Worm (Caenorhabditis elegans): ENCODE measurements around the gene str-113.

Gene str-113

DNA sequence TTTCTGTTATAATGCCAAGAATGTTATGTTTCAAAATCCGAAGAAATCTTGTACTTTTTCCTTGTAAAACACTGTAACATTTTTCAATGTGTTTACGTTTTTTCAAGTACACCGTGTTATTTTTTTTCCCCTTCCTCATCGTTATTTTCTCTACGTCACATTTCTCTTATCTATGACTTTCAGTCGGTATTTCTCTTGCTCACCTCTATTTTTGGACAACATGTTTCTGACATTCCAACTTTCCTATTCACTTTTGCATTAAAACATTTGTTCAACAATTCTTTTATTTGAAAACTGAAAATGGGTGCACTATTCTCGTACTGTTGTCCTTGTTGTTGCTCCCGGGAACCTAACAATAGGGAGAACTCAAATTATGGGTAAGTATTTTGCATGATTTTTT, 6.3 kb upstream of the str-113 start, which contains the start of gene pals-33:
TSS of gene pals-33 (plus strand) at position 301 of the 400 bp plus-strand sequence.
- TF ChIP-seq nhr-12 (tag; optimal IDR thresholded peaks at IDR 0.05), result no peak
- no peak for TF ChIP-seq bed-3 (GFP tag; optimal IDR thresholded peaks at IDR 0.05)
- no peak for TF ChIP-seq nhr-28 (tag; optimal IDR thresholded peaks at IDR 0.05)
- no peak for TF ChIP-seq lin-13 (tag; optimal IDR thresholded peaks at IDR 0.05)
- TF ChIP-seq ztf-11 (tag; optimal IDR thresholded peaks at IDR 0.05), result no peak
- no peak for TF ChIP-seq mep-1 (tag; optimal IDR thresholded peaks at IDR 0.05)

DNA sequence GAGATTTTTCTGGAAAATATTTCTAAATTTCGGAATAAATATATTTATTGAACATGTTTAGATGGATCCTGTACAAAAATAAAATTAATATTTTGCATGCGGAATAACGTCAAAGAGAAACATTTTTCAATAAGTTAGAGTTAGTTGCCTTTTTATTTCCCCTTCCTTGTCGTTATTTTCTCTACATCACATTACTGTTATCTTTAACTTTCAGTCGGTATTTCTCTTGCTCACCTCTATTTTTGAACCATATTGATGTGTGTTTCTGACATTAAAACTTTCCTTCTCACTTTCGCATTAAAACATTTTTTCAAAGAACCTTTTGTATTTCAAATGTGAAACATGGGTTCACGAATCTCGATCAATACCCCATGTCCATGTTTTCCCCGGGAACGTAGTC, 3.7 kb upstream of the str-113 start, which contains the start of gene Y39H10B.3:
TSS of gene Y39H10B.3 (plus strand) at position 301 of the 400 bp plus-strand sequence.
- TF ChIP-seq bed-3 (GFP tag; optimal IDR thresholded peaks at IDR 0.05), result no peak

DNA sequence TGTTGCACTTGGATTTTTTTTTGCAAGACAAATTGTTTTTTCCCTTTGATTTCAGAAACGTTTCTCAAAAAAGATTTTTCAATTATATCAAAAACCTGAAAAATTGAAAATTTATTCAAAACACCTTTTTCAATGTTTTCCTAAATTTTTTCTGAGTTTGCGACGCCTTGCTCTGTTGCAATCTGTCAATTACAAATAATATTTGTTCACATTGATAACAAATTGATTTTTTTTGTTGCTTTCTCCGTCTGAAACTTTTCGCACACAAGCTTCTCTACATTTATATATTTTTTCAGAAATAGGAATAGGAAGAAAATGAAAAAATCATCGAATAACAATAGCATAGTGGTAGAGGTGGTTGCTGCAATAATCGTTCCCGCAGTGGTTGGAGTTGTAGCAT, 1.7 kb upstream of the str-113 start, which contains the start of gene Y39H10B.2:
TSS of gene Y39H10B.2 (plus strand) at position 301 of the 400 bp plus-strand sequence.
- TF ChIP-seq ceh-39 (tag; optimal IDR thresholded peaks at IDR 0.05) (no peak), drap-1 (GFP tag; optimal IDR thresholded peaks at IDR 0.05) (no peak)

DNA sequence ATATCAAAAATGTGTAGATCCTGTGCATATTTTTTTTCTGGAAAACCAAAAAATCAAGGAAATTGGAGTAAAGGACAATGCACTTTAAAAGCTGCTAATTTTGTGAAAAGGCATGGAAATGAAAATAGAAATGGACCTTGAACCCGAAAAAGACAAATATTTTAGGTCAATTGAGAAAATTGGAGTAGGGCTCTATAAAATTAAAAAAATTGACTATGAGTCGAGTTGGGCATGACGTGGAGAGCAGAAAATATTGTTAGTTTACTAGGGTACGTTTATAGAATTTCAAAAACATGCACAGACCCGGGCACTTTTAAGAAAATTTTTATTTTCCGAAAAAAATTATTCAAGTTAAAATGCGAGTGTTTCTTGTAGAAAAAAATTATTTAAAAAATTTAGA, 7.3 kb downstream of the str-113 start, which contains the start of gene acr-23:
TSS of gene acr-23 (minus strand) at position 101 of the 400 bp plus-strand sequence.
- TF ChIP-seq nhr-2 (tag; optimal IDR thresholded peaks at IDR 0.05) (no peak), ceh-83 (GFP tag; optimal IDR thresholded peaks at IDR 0.05) (no peak), ceh-43 (GFP tag; optimal IDR thresholded peaks at IDR 0.05) (no peak), ham-2 (GFP tag; optimal IDR thresholded peaks at IDR 0.05) (no peak), nhr-237 (tag; optimal IDR thresholded peaks at IDR 0.05) (no peak), bed-3 (GFP tag; optimal IDR thresholded peaks at IDR 0.05) (no peak), nhr-12 (tag; optimal IDR thresholded peaks at IDR 0.05) (no peak)

DNA sequence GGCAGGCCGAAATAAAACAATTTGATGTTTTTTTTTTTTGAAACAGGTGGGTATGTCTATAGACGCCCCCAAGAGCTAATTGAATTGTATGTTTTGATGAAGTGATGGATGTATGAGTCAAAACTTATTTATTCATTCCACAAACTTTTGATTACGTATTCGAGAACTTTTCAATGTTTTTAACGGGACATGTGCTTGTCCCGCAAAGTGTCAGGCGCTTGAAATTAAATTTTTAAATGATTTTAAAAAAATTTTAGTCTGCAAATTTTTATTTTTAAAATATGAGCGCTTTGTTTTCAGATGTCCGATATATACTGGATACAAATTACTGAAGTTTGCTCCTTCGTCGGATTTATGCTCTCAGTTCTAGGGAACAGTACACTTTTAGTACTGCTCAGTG, 17.3 kb downstream of the str-113 start, which contains the start of gene str-114:
TSS of gene str-114 (plus strand) at position 301 of the 400 bp plus-strand sequence.
- no peak for TF ChIP-seq sem-2 (GFP tag; optimal IDR thresholded peaks at IDR 0.05)

DNA sequence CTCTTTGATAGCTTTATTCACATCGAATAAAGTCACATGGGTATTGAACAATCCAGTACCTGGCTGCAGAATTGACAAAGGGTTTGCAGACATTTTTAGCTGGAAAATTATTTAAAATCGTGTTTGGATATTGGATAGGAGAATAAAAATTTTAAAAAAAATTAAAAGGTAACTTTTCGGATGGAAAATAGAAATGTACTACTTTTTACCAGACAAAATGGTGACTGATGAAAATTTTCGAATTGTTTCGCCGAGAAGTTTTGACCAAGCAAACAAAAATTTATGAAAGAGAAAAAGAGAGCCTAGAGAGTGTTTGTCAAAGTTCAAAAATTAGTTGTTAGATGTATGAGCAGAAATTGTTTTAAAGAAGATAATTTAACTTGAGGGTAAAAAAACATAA, 18.9 kb downstream of the str-113 start, which contains the start of gene F59B1.10:
TSS of gene F59B1.10 (minus strand) at position 101 of the 400 bp plus-strand sequence.
- TF ChIP-seq mls-2 (tag; optimal IDR thresholded peaks at IDR 0.05), result no peak
- no peak for TF ChIP-seq hlh-1 (tag; optimal IDR thresholded peaks at IDR 0.05)
- no peak for TF ChIP-seq mab-5 (tag; optimal IDR thresholded peaks at IDR 0.05)
- TF ChIP-seq lin-32 (GFP tag; optimal IDR thresholded peaks at IDR 0.05), result no peak
- no peak for TF ChIP-seq nhr-237 (tag; optimal IDR thresholded peaks at IDR 0.05)
- no peak for TF ChIP-seq sptf-1 (tag; optimal IDR thresholded peaks at IDR 0.05)
- TF ChIP-seq M03D4.4 (tag; optimal IDR thresholded peaks at IDR 0.05), result no peak
- no peak for TF ChIP-seq ces-1 (GFP tag; optimal IDR thresholded peaks at IDR 0.05)
- no peak for TF ChIP-seq snpc-4 (tag; optimal IDR thresholded peaks at IDR 0.05)
- no peak for TF ChIP-seq tbx-8 (GFP tag; optimal IDR thresholded peaks at IDR 0.05)
- no peak for TF ChIP-seq cnd-1 (tag; optimal IDR thresholded peaks at IDR 0.05)
- no peak for TF ChIP-seq blmp-1 (tag; optimal IDR thresholded peaks at IDR 0.05)
- TF ChIP-seq ceh-43 (GFP tag; optimal IDR thresholded peaks at IDR 0.05), result no peak
- TF ChIP-seq ztf-11 (tag; optimal IDR thresholded peaks at IDR 0.05), result no peak
- no peak for TF ChIP-seq elt-1 (tag; optimal IDR thresholded peaks at IDR 0.05; ENCODE audit: borderline replicate concordance, insufficient read depth)
- TF ChIP-seq pha-4 (tag; optimal IDR thresholded peaks at IDR 0.05), result no peak
- no peak for TF ChIP-seq unc-120 (tag; optimal IDR thresholded peaks at IDR 0.05; ENCODE audit: poor library complexity, severe bottlenecking)
- TF ChIP-seq drap-1 (GFP tag; optimal IDR thresholded peaks at IDR 0.05), result no peak
- no peak for TF ChIP-seq flh-1 (GFP tag; optimal IDR thresholded peaks at IDR 0.05)
